Worm (Caenorhabditis elegans): ENCODE results near the gene ced-2.

The ced-2 gene

ce11 chrIV:1613592-1613991, 16.5 kb downstream of the ced-2 start, which contains the start of gene nhr-122:
Gene nhr-122 (plus strand): TSS chrIV:1613892.
- TF ChIP-seq ztf-23 (GFP tag; IDR thresholded peaks at IDR 0.05) = no peak
- no peak for TF ChIP-seq cog-1 (tag; optimal IDR thresholded peaks at IDR 0.05)
- TF ChIP-seq med-1 (GFP tag; optimal IDR thresholded peaks at IDR 0.05; ENCODE audit: insufficient read depth) = no peak
- TF ChIP-seq ref-1 (GFP tag; conservative IDR thresholded peaks at IDR 0.05) = no peak
- no peak for TF ChIP-seq flt-1 (GFP tag; IDR thresholded peaks at IDR 0.05)
- no peak for TF ChIP-seq tab-1 (GFP tag; IDR thresholded peaks at IDR 0.05)
- no peak for TF ChIP-seq ztf-29 (GFP tag; IDR thresholded peaks at IDR 0.05)
- TF ChIP-seq klf-2 (GFP tag; conservative IDR thresholded peaks at IDR 0.05) = no peak
- TF ChIP-seq T22C8.4 (GFP tag; IDR thresholded peaks at IDR 0.05) = no peak

- no peak for TF ChIP-seq ref-1 (GFP tag; conservative IDR thresholded peaks at IDR 0.05)
- TF ChIP-seq T22C8.4 (GFP tag; IDR thresholded peaks at IDR 0.05) = peak; percentile 81
- no peak for TF ChIP-seq klf-2 (GFP tag; conservative IDR thresholded peaks at IDR 0.05)
- no peak for TF ChIP-seq ztf-29 (GFP tag; IDR thresholded peaks at IDR 0.05)
- TF ChIP-seq med-1 (GFP tag; optimal IDR thresholded peaks at IDR 0.05; ENCODE audit: insufficient read depth) = no peak
Measured at ce11 chrIV:1619519-1620311, 22.6 kb downstream of the ced-2 start, which contains the start of gene nhr-92. Gene nhr-92 (plus strand): TSS chrIV:1620094.

ce11 chrIV:1623712-1624111, 26.6 kb downstream of the ced-2 start, which contains the start of gene nhr-87:
Gene nhr-87 (plus strand): TSS chrIV:1624029.
- TF ChIP-seq T22C8.4 (GFP tag; IDR thresholded peaks at IDR 0.05) (no peak), flt-1 (GFP tag; IDR thresholded peaks at IDR 0.05) (no peak), tab-1 (GFP tag; IDR thresholded peaks at IDR 0.05) (no peak), cog-1 (tag; optimal IDR thresholded peaks at IDR 0.05) (no peak), med-1 (GFP tag; optimal IDR thresholded peaks at IDR 0.05; ENCODE audit: insufficient read depth) (no peak), ztf-23 (GFP tag; IDR thresholded peaks at IDR 0.05) (no peak), ztf-29 (GFP tag; IDR thresholded peaks at IDR 0.05) (no peak), ref-1 (GFP tag; conservative IDR thresholded peaks at IDR 0.05) (no peak), klf-2 (GFP tag; conservative IDR thresholded peaks at IDR 0.05) (no peak)

- TF ChIP-seq ref-1 (GFP tag; conservative IDR thresholded peaks at IDR 0.05) (no peak), klf-2 (GFP tag; conservative IDR thresholded peaks at IDR 0.05) (no peak), med-1 (GFP tag; optimal IDR thresholded peaks at IDR 0.05; ENCODE audit: insufficient read depth) (no peak)
Measured at ce11 chrIV:1624447-1624846, 27.3 kb downstream of the ced-2 start.

ce11 chrIV:1626342-1626855, 29.3 kb downstream of the ced-2 start, which contains the start of gene nhr-146:
Gene nhr-146 (plus strand): TSS chrIV:1626805.
- TF ChIP-seq ztf-23 (GFP tag; IDR thresholded peaks at IDR 0.05) (no peak), med-1 (GFP tag; optimal IDR thresholded peaks at IDR 0.05; ENCODE audit: insufficient read depth) (no peak), tab-1 (GFP tag; IDR thresholded peaks at IDR 0.05) (no peak), ztf-29 (GFP tag; IDR thresholded peaks at IDR 0.05) (no peak), ref-1 (GFP tag; conservative IDR thresholded peaks at IDR 0.05) (no peak), cog-1 (tag; optimal IDR thresholded peaks at IDR 0.05) (no peak)

ce11 chrIV:1628281-1628680, 31.2 kb downstream of the ced-2 start:
- TF ChIP-seq ztf-29 (GFP tag; IDR thresholded peaks at IDR 0.05) (peak; percentile 63; the same call in 1 of the 2 replicates), ref-1 (GFP tag; conservative IDR thresholded peaks at IDR 0.05) (no peak), cog-1 (tag; optimal IDR thresholded peaks at IDR 0.05) (no peak), flt-1 (GFP tag; IDR thresholded peaks at IDR 0.05) (no peak), T22C8.4 (GFP tag; IDR thresholded peaks at IDR 0.05) (no peak), tab-1 (GFP tag; IDR thresholded peaks at IDR 0.05) (no peak)

ce11 chrIV:1628730-1629129, 31.6 kb downstream of the ced-2 start:
- no peak for TF ChIP-seq klf-2 (GFP tag; conservative IDR thresholded peaks at IDR 0.05)
- TF ChIP-seq ztf-29 (GFP tag; IDR thresholded peaks at IDR 0.05) = no peak
- no peak for TF ChIP-seq T22C8.4 (GFP tag; IDR thresholded peaks at IDR 0.05)
- TF ChIP-seq cog-1 (tag; optimal IDR thresholded peaks at IDR 0.05) = no peak
- TF ChIP-seq tab-1 (GFP tag; IDR thresholded peaks at IDR 0.05) = no peak
- no peak for TF ChIP-seq med-1 (GFP tag; optimal IDR thresholded peaks at IDR 0.05; ENCODE audit: insufficient read depth)
- TF ChIP-seq ztf-23 (GFP tag; IDR thresholded peaks at IDR 0.05) = no peak

- TF ChIP-seq T22C8.4 (GFP tag; IDR thresholded peaks at IDR 0.05) (no peak), ztf-29 (GFP tag; IDR thresholded peaks at IDR 0.05) (no peak), flt-1 (GFP tag; IDR thresholded peaks at IDR 0.05) (no peak)
Measured at ce11 chrIV:1631651-1632050, 34.5 kb downstream of the ced-2 start, which contains the start of gene cpg-24. Gene cpg-24 (plus strand): TSS chrIV:1631951.

ce11 chrIV:1632593-1632992, 35.5 kb downstream of the ced-2 start:
- TF ChIP-seq med-1 (GFP tag; optimal IDR thresholded peaks at IDR 0.05; ENCODE audit: insufficient read depth) (no peak), ztf-29 (GFP tag; IDR thresholded peaks at IDR 0.05) (peak; percentile 94)

- TF ChIP-seq ztf-23 (GFP tag; IDR thresholded peaks at IDR 0.05) (no peak), T22C8.4 (GFP tag; IDR thresholded peaks at IDR 0.05) (no peak), cog-1 (tag; optimal IDR thresholded peaks at IDR 0.05) (no peak), klf-2 (GFP tag; conservative IDR thresholded peaks at IDR 0.05) (no peak), tab-1 (GFP tag; IDR thresholded peaks at IDR 0.05) (no peak), med-1 (GFP tag; optimal IDR thresholded peaks at IDR 0.05; ENCODE audit: insufficient read depth) (no peak), ref-1 (GFP tag; conservative IDR thresholded peaks at IDR 0.05) (no peak), flt-1 (GFP tag; IDR thresholded peaks at IDR 0.05) (no peak), ztf-29 (GFP tag; IDR thresholded peaks at IDR 0.05) (no peak)
Measured at ce11 chrIV:1633445-1633844, 36.3 kb downstream of the ced-2 start, which contains the start of gene Y41D4B.6. Gene Y41D4B.6 (plus strand): TSS chrIV:1633745.
